Worm (Caenorhabditis elegans): Measurements from ENCODE around the gene adh-5.

adh-5 gene

ce11 chrV:910588-910987 is 986 bp upstream of the adh-5 start:
- TF ChIP-seq dox-1 (GFP tag; IDR thresholded peaks at IDR 0.05) (peak; percentile 41; the same call in 1 of the 2 replicates), nhr-80 (tag; optimal IDR thresholded peaks at IDR 0.05) (peak; percentile 88), hmg-1.2 (GFP tag; IDR thresholded peaks at IDR 0.05) (peak; percentile 29; the same call in 1 of the 2 replicates), atf-7 (tag; optimal IDR thresholded peaks at IDR 0.05) (peak; percentile 19), lin-54 (GFP tag; optimal IDR thresholded peaks at IDR 0.05) (peak; percentile 5), mcd-1 (GFP tag; IDR thresholded peaks at IDR 0.05) (peak; percentile 32; the same call in 1 of the 2 replicates), ztf-18 (tag; optimal IDR thresholded peaks at IDR 0.05) (no peak), let-607 (tag; optimal IDR thresholded peaks at IDR 0.05) (peak in 1 of 2 experiments; percentile 16), pbrm-1 (GFP tag; IDR thresholded peaks at IDR 0.05) (0 out of 2 replicates have a peak, but pooled peaks have one; percentile 29), dpff-1 (tag; optimal IDR thresholded peaks at IDR 0.05) (no peak), cebp-1 (GFP tag; IDR thresholded peaks at IDR 0.05) (no peak), cebp-1 (tag; optimal IDR thresholded peaks at IDR 0.05) (peak; percentile 26), ets-4 (GFP tag; optimal IDR thresholded peaks at IDR 0.05) (peak; percentile 54), unc-130 (GFP tag; optimal IDR thresholded peaks at IDR 0.05) (no peak), attf-5 (GFP tag; optimal IDR thresholded peaks at IDR 0.05) (peak; percentile 66), nhr-90 (tag; optimal IDR thresholded peaks at IDR 0.05) (peak; percentile 35), egrh-3 (GFP tag; IDR thresholded peaks at IDR 0.05) (no peak)

ce11 chrV:915716-916115 is 4.1 kb downstream of the adh-5 start:
- TF ChIP-seq F37B4.10 (GFP tag; IDR thresholded peaks at IDR 0.05) (peak; percentile 92; the same call in 1 of the 2 replicates), unc-130 (GFP tag; optimal IDR thresholded peaks at IDR 0.05) (no peak)

- TF ChIP-seq egl-18 (GFP tag; IDR thresholded peaks at IDR 0.05): no peak
- no peak for TF ChIP-seq let-526 (GFP tag; IDR thresholded peaks at IDR 0.05)
- no peak for TF ChIP-seq F10E7.11 (tag; optimal IDR thresholded peaks at IDR 0.05)
- TF ChIP-seq F55B11.4 (tag; optimal IDR thresholded peaks at IDR 0.05; ENCODE audit: borderline replicate concordance, insufficient read depth): no peak
These were observed 5.9 kb downstream of the adh-5 start, which contains the start of gene H24K24.2 for ce11 chrV:917488-917887. TSS of gene H24K24.2 (plus strand) at chrV:917788.

ce11 chrV:939341-939740 is 27.8 kb downstream of the adh-5 start:
- TF ChIP-seq ztf-22 (GFP tag; optimal IDR thresholded peaks at IDR 0.05) (no peak), hrde-1 (tag; optimal IDR thresholded peaks at IDR 0.05; ENCODE audit: borderline replicate concordance) (no peak), nfyb-1 (GFP tag; IDR thresholded peaks at IDR 0.05) (peak; percentile 48; the same call in 1 of the 2 replicates), aptf-3 (GFP tag; IDR thresholded peaks at IDR 0.05) (no peak), ztf-6 (GFP tag; IDR thresholded peaks at IDR 0.05) (no peak), Y53G8AR.9 (GFP tag; conservative IDR thresholded peaks at IDR 0.05) (no peak), zim-3 (tag; optimal IDR thresholded peaks at IDR 0.05) (no peak)

ce11 chrV:942556-942955 is 31.0 kb downstream of the adh-5 start:
- TF ChIP-seq madf-8 (GFP tag; conservative IDR thresholded peaks at IDR 0.05) (0 out of 2 replicates have a peak, but pooled peaks have one; percentile 11), ztf-3 (GFP tag; optimal IDR thresholded peaks at IDR 0.05) (no peak), ceh-58 (GFP tag; IDR thresholded peaks at IDR 0.05) (no peak), egrh-3 (GFP tag; IDR thresholded peaks at IDR 0.05) (peak; percentile 69; the same call in 1 of the 2 replicates), ceh-100 (GFP tag; IDR thresholded peaks at IDR 0.05) (no peak), K11D2.4 (GFP tag; IDR thresholded peaks at IDR 0.05) (no peak), zfh-2 (GFP tag; conservative IDR thresholded peaks at IDR 0.05) (peak; percentile 91), ztf-25 (GFP tag; IDR thresholded peaks at IDR 0.05) (no peak), nhr-179 (tag; optimal IDR thresholded peaks at IDR 0.05) (no peak), F57C9.4 (tag; optimal IDR thresholded peaks at IDR 0.05) (no peak)

Data from whole organism, young adult.